Worm (Caenorhabditis elegans) whole organism, L4 larva: ENCODE data around the gene srw-36.

Source experiments
- F10B5.3 ChIP-seq: sonication (generic microtip); optimal IDR thresholded peaks from 2 replicates; lab custom pipeline; 2016; ENCODE audit warnings: mild to moderate bottlenecking, missing genetic modification characterization, missing compliant biosample characterization
- F37D6.2 ChIP-seq: sonication (generic microtip); optimal IDR thresholded peaks from 2 replicates; lab custom pipeline; 2016; ENCODE audit warnings: mild to moderate bottlenecking, missing genetic modification characterization, missing compliant biosample characterization
- R02D3.7 ChIP-seq: fragments of 150-350 bp; sonication (generic microtip); optimal IDR thresholded peaks from 3 replicates; lab custom pipeline; 2014; ENCODE audit warnings: missing biosample characterization, missing genetic modification characterization
- Y105C5A.15 ChIP-seq: fragments of 200-800 bp; sonication (Bioruptor generic); IDR thresholded peaks from 2 replicates; pipeline ENCODE4 v1.3.6; 2022; ENCODE audit warnings: missing genetic modification characterization, missing compliant biosample characterization
- Y75B8A.6 ChIP-seq: fragments of 200-800 bp; sonication (Bioruptor generic); IDR thresholded peaks from 2 replicates; pipeline ENCODE4 v1.3.6; 2022; ENCODE audit warnings: missing genetic modification reagents, missing genetic modification characterization, missing compliant biosample characterization
- aly-2 ChIP-seq: sonication (generic microtip); optimal IDR thresholded peaks from 2 replicates; lab custom pipeline; 2018; ENCODE audit warnings: missing biosample characterization, missing genetic modification characterization
- ceh-28 ChIP-seq: fragments of 150-350 bp; optimal IDR thresholded peaks from 2 replicates; lab custom pipeline; 2014; ENCODE audit warnings: missing biosample characterization, missing genetic modification reagents, missing genetic modification characterization
- ceh-62 ChIP-seq: sonication (generic microtip); optimal IDR thresholded peaks from 2 replicates; lab custom pipeline; 2017; ENCODE audit warnings: missing biosample characterization, missing genetic modification characterization
- ces-1 ChIP-seq: fragments of 150-350 bp; sonication (generic microtip); optimal IDR thresholded peaks from 4 replicates; lab custom pipeline; 2014; ENCODE audit warnings: missing biosample characterization, missing genetic modification reagents, missing genetic modification characterization
- daf-12 ChIP-seq: fragments of 150-350 bp; optimal IDR thresholded peaks from 2 replicates; lab custom pipeline; 2014; ENCODE audit warnings: missing biosample characterization, missing genetic modification reagents, missing genetic modification characterization
- daf-19 ChIP-seq: fragments of 200-800 bp; sonication (Bioruptor generic); conservative IDR thresholded peaks from 2 replicates; pipeline ENCODE4 v1.3.6; 2022; ENCODE audit warnings: missing genetic modification characterization, missing compliant biosample characterization
- dmd-9 ChIP-seq: fragments of 200-800 bp; sonication (Bioruptor generic); IDR thresholded peaks from 2 replicates; pipeline ENCODE4 v1.3.6; 2022; ENCODE audit warnings: missing genetic modification reagents, missing genetic modification characterization, missing compliant biosample characterization
- dpl-1 ChIP-seq: fragments of 150-350 bp; optimal IDR thresholded peaks from 2 replicates; lab custom pipeline; 2014; ENCODE audit warnings: missing biosample characterization, missing genetic modification reagents, missing genetic modification characterization
- dve-1 ChIP-seq: sonication (generic microtip); optimal IDR thresholded peaks from 2 replicates; lab custom pipeline; 2017; ENCODE audit warnings: antibody characterized with exemption, mild to moderate bottlenecking, missing genetic modification characterization, missing compliant biosample characterization; ENCODE audit not compliant: insufficient read depth
- gei-8 ChIP-seq: fragments of 200-800 bp; sonication (Bioruptor generic); optimal IDR thresholded peaks from 2 replicates; lab custom pipeline; 2018; ENCODE audit warnings: mild to moderate bottlenecking, missing genetic modification characterization, missing compliant biosample characterization
- hif-1 ChIP-seq, 2 experiments: sonication (generic microtip); optimal IDR thresholded peaks; 2 replicates each; lab custom pipeline; 2016 to 2017; ENCODE audit warnings: missing compliant biosample characterization in 2 of 2, missing genetic modification characterization in 2 of 2, missing genetic modification reagents in 2 of 2, missing genotype in 2 of 2, mild to moderate bottlenecking in 1 of 2
- hmg-1.1 ChIP-seq: fragments of 200-800 bp; sonication (Bioruptor generic); IDR thresholded peaks from 2 replicates; pipeline ENCODE4 v1.3.6; 2022; ENCODE audit warnings: missing genetic modification reagents, missing genetic modification characterization, missing compliant biosample characterization
- lim-7 ChIP-seq: fragments of 200-800 bp; sonication (Bioruptor generic); IDR thresholded peaks from 2 replicates; pipeline ENCODE4 v1.3.6; 2022; ENCODE audit warnings: missing genetic modification characterization, missing compliant biosample characterization
- lin-1 ChIP-seq: fragments of 200-800 bp; sonication (Bioruptor generic); IDR thresholded peaks from 2 replicates; pipeline ENCODE4 v1.3.6; 2022; ENCODE audit warnings: missing genetic modification reagents, missing genetic modification characterization, missing compliant biosample characterization
- lin-13 ChIP-seq: fragments of 150-350 bp; optimal IDR thresholded peaks from 2 replicates; lab custom pipeline; 2014; ENCODE audit warnings: missing biosample characterization, missing genetic modification reagents, missing genetic modification characterization
- lin-38 ChIP-seq: fragments of 200-800 bp; sonication (Bioruptor generic); IDR thresholded peaks from 2 replicates; pipeline ENCODE4 v1.3.6; 2022; ENCODE audit warnings: missing genetic modification reagents, missing genetic modification characterization, missing compliant biosample characterization
- lsy-2 ChIP-seq, 2 experiments: fragments of 150-350 bp in 1 of 2; sonication (generic microtip) in 1 of 2; optimal IDR thresholded peaks; 2 replicates each; lab custom pipeline; 2014 to 2017; ENCODE audit warnings: missing biosample characterization in 2 of 2, missing genetic modification characterization in 2 of 2
- madf-5 ChIP-seq, 2 experiments: fragments of 200-800 bp; sonication (Bioruptor generic); IDR thresholded peaks; 2 replicates each; pipeline ENCODE4 v1.3.6; 2022; ENCODE audit warnings: missing compliant biosample characterization in 2 of 2, missing genetic modification characterization in 2 of 2
- madf-9 ChIP-seq: fragments of 200-800 bp; sonication (Bioruptor generic); conservative IDR thresholded peaks from 2 replicates; pipeline ENCODE4 v1.3.6; 2022; ENCODE audit warnings: missing genetic modification reagents, missing genetic modification characterization, missing compliant biosample characterization
- mdt-29 ChIP-seq: fragments of 200-800 bp; sonication (Bioruptor generic); IDR thresholded peaks from 2 replicates; pipeline ENCODE4 v1.3.6; 2022; ENCODE audit warnings: missing genetic modification reagents, missing genetic modification characterization, missing compliant biosample characterization
- mep-1 ChIP-seq: fragments of 150-350 bp; sonication (generic microtip); optimal IDR thresholded peaks from 3 replicates; lab custom pipeline; 2014; ENCODE audit warnings: missing biosample characterization, missing genetic modification characterization
- mxl-2 ChIP-seq: fragments of 200-800 bp; sonication (Bioruptor generic); conservative IDR thresholded peaks from 2 replicates; pipeline ENCODE4 v1.3.6; 2022; ENCODE audit warnings: missing genetic modification reagents, missing genetic modification characterization, missing compliant biosample characterization
- nhr-11 ChIP-seq: fragments of 150-350 bp; optimal IDR thresholded peaks from 2 replicates; lab custom pipeline; 2014; ENCODE audit warnings: missing biosample characterization, missing genetic modification characterization
- nhr-111 ChIP-seq: fragments of 200-800 bp; sonication (Bioruptor generic); optimal IDR thresholded peaks from 2 replicates; lab custom pipeline; 2018; ENCODE audit warnings: mild to moderate bottlenecking, missing genetic modification characterization, missing compliant biosample characterization
- nhr-28 ChIP-seq: fragments of 150-350 bp; optimal IDR thresholded peaks from 2 replicates; lab custom pipeline; 2014; ENCODE audit warnings: missing biosample characterization, missing genetic modification characterization
- nhr-41 ChIP-seq: fragments of 200-800 bp; sonication (Bioruptor generic); IDR thresholded peaks from 2 replicates; pipeline ENCODE4 v1.3.6; 2022; ENCODE audit warnings: missing genetic modification reagents, missing genetic modification characterization, missing compliant biosample characterization
- nhr-76 ChIP-seq: fragments of 150-350 bp; optimal IDR thresholded peaks from 2 replicates; lab custom pipeline; 2014; ENCODE audit warnings: missing biosample characterization, missing genetic modification characterization
- pha-4 ChIP-seq, 2 experiments: fragments of 150-350 bp in 1 of 2; fragments of 200-800 bp in 1 of 2; sonication (Bioruptor generic) in 1 of 2; IDR thresholded peaks in 1 of 2; optimal IDR thresholded peaks in 1 of 2; 2 replicates each; pipeline versions ENCODE4 v1.3.6 to Lab custom; 2014 to 2022; ENCODE audit warnings: missing genetic modification characterization in 2 of 2, missing genetic modification reagents in 2 of 2, missing biosample characterization in 1 of 2, missing compliant biosample characterization in 1 of 2
- pqm-1 ChIP-seq: sonication (generic microtip); optimal IDR thresholded peaks from 2 replicates; lab custom pipeline; 2017; ENCODE audit warnings: missing biosample characterization, missing genetic modification characterization
- sdz-12 ChIP-seq: fragments of 200-800 bp; sonication (Bioruptor generic); optimal IDR thresholded peaks from 2 replicates; lab custom pipeline; 2018; ENCODE audit warnings: mild to moderate bottlenecking, missing genetic modification characterization, missing compliant biosample characterization
- skn-1 ChIP-seq: fragments of 150-350 bp; optimal IDR thresholded peaks from 2 replicates; lab custom pipeline; 2014; ENCODE audit warnings: missing biosample characterization, missing genetic modification characterization
- snpc-1.2 ChIP-seq: fragments of 200-800 bp; sonication (Bioruptor generic); IDR thresholded peaks from 2 replicates; pipeline ENCODE4 v1.3.6; 2022; ENCODE audit warnings: missing genetic modification reagents, missing genetic modification characterization, missing compliant biosample characterization
- unc-62 ChIP-seq, 3 experiments: fragments of 150-350 bp in 1 of 3; sonication (generic microtip); optimal IDR thresholded peaks in 2 of 3; peaks in 1 of 3; 1 replicate in 1 of 3; 2 replicates in 2 of 3; lab custom pipeline; 2014 to 2017; ENCODE audit warnings: missing biosample characterization in 3 of 3, missing genetic modification characterization in 3 of 3, missing genetic modification reagents in 3 of 3, missing genotype in 1 of 3
- vab-7 ChIP-seq: fragments of 200-800 bp; sonication (Bioruptor generic); IDR thresholded peaks from 2 replicates; pipeline ENCODE4 v1.3.6; 2022; ENCODE audit warnings: missing genetic modification reagents, missing genetic modification characterization, missing compliant biosample characterization
- zag-1 ChIP-seq: fragments of 150-350 bp; optimal IDR thresholded peaks from 2 replicates; lab custom pipeline; 2014; ENCODE audit warnings: missing biosample characterization, missing genetic modification characterization
- zfp-3 ChIP-seq: fragments of 200-800 bp; sonication (Bioruptor generic); conservative IDR thresholded peaks from 2 replicates; pipeline ENCODE4 v1.3.6; 2022; ENCODE audit warnings: missing genetic modification reagents, missing genetic modification characterization, missing compliant biosample characterization

The srw-36 gene

DNA sequence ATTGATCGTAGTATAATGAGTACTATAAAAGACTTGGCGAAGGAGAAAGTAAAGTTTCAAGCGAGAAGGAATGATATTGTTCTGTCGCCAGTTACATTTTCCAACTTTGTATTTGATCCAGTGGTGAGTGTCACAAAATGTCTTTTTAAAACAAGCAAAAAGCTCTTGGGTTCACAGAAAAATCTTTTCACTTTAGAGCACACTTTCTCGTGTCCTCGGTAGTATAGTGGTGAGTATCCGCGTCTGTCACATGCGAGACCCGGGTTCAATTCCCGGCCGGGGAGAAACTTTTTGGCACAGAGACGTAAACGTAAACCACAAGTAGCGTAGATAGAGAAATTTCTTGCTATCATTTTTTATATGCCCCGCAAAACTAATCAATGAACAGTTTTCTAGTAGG, 42.6 kb upstream of the srw-36 start (continued):
- TF ChIP-seq R02D3.7 (tag; lab: Kevin White, UChicago) (no peak), ceh-28 (tag; lab: Kevin White, UChicago) (no peak), F10B5.3 (tag; lab: Kevin White, UChicago) (no peak), F37D6.2 (tag; lab: Kevin White, UChicago) (no peak), dve-1 (tag; lab: Kevin White, UChicago) (no peak), zfp-3 (GFP tag; lab: Robert Waterston, UW) (0 out of 2 replicates have a peak, but pooled peaks have one; percentile 38), nhr-76 (tag; lab: Kevin White, UChicago) (no peak), pqm-1 (tag; lab: Kevin White, UChicago) (no peak), madf-9 (no peak), lin-1 (GFP tag; lab: Robert Waterston, UW) (0 out of 2 replicates have a peak, but pooled peaks have one; percentile 12), nhr-41 (GFP tag; lab: Robert Waterston, UW) (0 out of 2 replicates have a peak, but pooled peaks have one; percentile 10), skn-1 (tag; lab: Kevin White, UChicago) (no peak), ceh-62 (tag; lab: Kevin White, UChicago) (no peak), dpl-1 (GFP tag; lab: Kevin White, UChicago) (no peak), mdt-29 (no peak), madf-5 (GFP tag; IDR thresholded peaks at IDR 0.05; lab: Robert Waterston, UW) (no peak), lsy-2 (tag; optimal IDR thresholded peaks at IDR 0.05; lab: Kevin White, UChicago) (no peak), dmd-9 (GFP tag; lab: Robert Waterston, UW) (no peak), zag-1 (tag; lab: Kevin White, UChicago) (no peak), nhr-111 (no peak), Y75B8A.6 (GFP tag; lab: Robert Waterston, UW) (no peak), daf-19 (GFP tag; lab: Robert Waterston, UW) (peak; percentile 69), mep-1 (tag; lab: Kevin White, UChicago) (no peak), vab-7 (GFP tag; lab: Robert Waterston, UW) (no peak), hif-1 (tag; optimal IDR thresholded peaks at IDR 0.05; lab: Kevin White, UChicago) (no peak), snpc-1.2 (GFP tag; lab: Robert Waterston, UW) (no peak), lim-7 (GFP tag; lab: Robert Waterston, UW) (peak; percentile 74), daf-12 (no peak), mxl-2 (GFP tag; lab: Robert Waterston, UW) (no peak), lin-13 (GFP tag; lab: Kevin White, UChicago) (no peak), lin-38 (GFP tag; lab: Robert Waterston, UW) (no peak), nhr-11 (tag; lab: Kevin White, UChicago) (no peak)

ce11 chrV:16643558-16643957, 39.4 kb upstream of the srw-36 start, which contains the start of gene srw-77:
Gene srw-77 (minus strand): TSS chrV:16643658.
- TF ChIP-seq nhr-28 (tag; lab: Kevin White, UChicago): no peak
- TF ChIP-seq ces-1: no peak
- no peak for TF ChIP-seq pha-4 (GFP tag; IDR thresholded peaks at IDR 0.05; lab: Robert Waterston, UW)
- TF ChIP-seq pha-4 (tag; optimal IDR thresholded peaks at IDR 0.05; lab: Kevin White, UChicago): no peak
- no peak for TF ChIP-seq ceh-28 (tag; lab: Kevin White, UChicago)
- no peak for TF ChIP-seq unc-62 (GFP tag; optimal IDR thresholded peaks at IDR 0.05 in 1 of 2; lab: Kevin White, UChicago)
- TF ChIP-seq unc-62 (tag; optimal IDR thresholded peaks at IDR 0.05; lab: Kevin White, UChicago): no peak
- TF ChIP-seq hmg-1.1 (GFP tag; lab: Robert Waterston, UW): no peak
- no peak for TF ChIP-seq hif-1 (tag; optimal IDR thresholded peaks at IDR 0.05; lab: Kevin White, UChicago)
- no peak for TF ChIP-seq gei-8 (GFP tag; lab: Kevin White, UChicago)
- TF ChIP-seq aly-2 (tag; lab: Kevin White, UChicago): no peak
- TF ChIP-seq nhr-41 (GFP tag; lab: Robert Waterston, UW): no peak
- TF ChIP-seq Y105C5A.15: no peak
- no peak for TF ChIP-seq lin-38 (GFP tag; lab: Robert Waterston, UW)
- no peak for TF ChIP-seq sdz-12 (GFP tag; lab: Kevin White, UChicago)
- TF ChIP-seq, all 104 proteins: peak for 0
